Worm (Caenorhabditis elegans): ENCODE results near the gene lro-1.

DNA sequence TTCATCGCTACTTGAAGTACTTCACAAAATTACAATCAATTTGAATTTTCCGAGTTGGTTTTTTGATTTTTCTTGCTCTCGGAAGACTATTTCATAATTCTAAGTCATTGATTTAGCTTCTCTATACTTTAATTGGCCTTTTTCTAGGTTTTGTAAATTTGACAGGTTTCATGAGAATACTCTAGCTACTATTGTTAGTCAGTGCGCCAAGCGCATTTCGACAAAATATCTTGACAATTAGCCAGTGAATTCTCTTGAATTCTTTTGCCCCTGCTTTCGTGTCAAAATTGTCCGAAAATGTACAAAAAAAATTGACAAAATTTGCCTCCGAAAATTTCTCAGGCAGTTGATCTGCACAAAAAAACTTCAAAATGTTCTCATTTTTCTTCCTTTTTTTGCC lies 18.7 kb upstream of the lro-1 start:
- TF ChIP-seq ceh-14 (tag; optimal IDR thresholded peaks at IDR 0.05) (no peak), C08G9.2 (tag; optimal IDR thresholded peaks at IDR 0.05) (no peak), K02D7.2 (tag; optimal IDR thresholded peaks at IDR 0.05) (no peak), F13H6.1 (tag; optimal IDR thresholded peaks at IDR 0.05) (no peak)
